Worm (Caenorhabditis elegans) whole organism, L1 larva: ENCODE measurements around the gene pdf-1.

Source experiments
- ama-1 ChIP-seq: fragments of 150-350 bp; optimal IDR thresholded peaks from 2 replicates; lab custom pipeline; 2014
- elt-3 ChIP-seq, 6 experiments: fragments of 150-350 bp in 1 of 6; sonication (generic microtip); optimal IDR thresholded peaks; 2 replicates each; lab custom pipeline; 2017 to 2018; ENCODE audit warnings: missing biosample characterization in 6 of 6, missing genetic modification characterization in 6 of 6, inconsistent platforms in 1 of 6
- hlh-17 ChIP-seq: fragments of 200-800 bp; sonication (Bioruptor generic); optimal IDR thresholded peaks from 2 replicates; lab custom pipeline; 2018; ENCODE audit warnings: missing genetic modification characterization, mild to moderate bottlenecking, missing compliant biosample characterization, moderate library complexity, borderline replicate concordance
- nhr-237 ChIP-seq: fragments of 150-350 bp; optimal IDR thresholded peaks from 2 replicates; lab custom pipeline; 2014; ENCODE audit warnings: missing biosample characterization, missing genetic modification characterization
- pqm-1 ChIP-seq: sonication (generic microtip); optimal IDR thresholded peaks from 3 replicates; lab custom pipeline; 2017; ENCODE audit warnings: missing biosample characterization, missing genetic modification characterization
- snu-23 ChIP-seq: sonication (generic microtip); optimal IDR thresholded peaks from 2 replicates; lab custom pipeline; 2016; ENCODE audit warnings: missing genetic modification characterization, missing compliant biosample characterization
- vab-15 ChIP-seq: sonication (generic microtip); optimal IDR thresholded peaks from 2 replicates; lab custom pipeline; 2017; ENCODE audit warnings: missing genotype, mild to moderate bottlenecking, missing genetic modification characterization, missing compliant biosample characterization

DNA sequence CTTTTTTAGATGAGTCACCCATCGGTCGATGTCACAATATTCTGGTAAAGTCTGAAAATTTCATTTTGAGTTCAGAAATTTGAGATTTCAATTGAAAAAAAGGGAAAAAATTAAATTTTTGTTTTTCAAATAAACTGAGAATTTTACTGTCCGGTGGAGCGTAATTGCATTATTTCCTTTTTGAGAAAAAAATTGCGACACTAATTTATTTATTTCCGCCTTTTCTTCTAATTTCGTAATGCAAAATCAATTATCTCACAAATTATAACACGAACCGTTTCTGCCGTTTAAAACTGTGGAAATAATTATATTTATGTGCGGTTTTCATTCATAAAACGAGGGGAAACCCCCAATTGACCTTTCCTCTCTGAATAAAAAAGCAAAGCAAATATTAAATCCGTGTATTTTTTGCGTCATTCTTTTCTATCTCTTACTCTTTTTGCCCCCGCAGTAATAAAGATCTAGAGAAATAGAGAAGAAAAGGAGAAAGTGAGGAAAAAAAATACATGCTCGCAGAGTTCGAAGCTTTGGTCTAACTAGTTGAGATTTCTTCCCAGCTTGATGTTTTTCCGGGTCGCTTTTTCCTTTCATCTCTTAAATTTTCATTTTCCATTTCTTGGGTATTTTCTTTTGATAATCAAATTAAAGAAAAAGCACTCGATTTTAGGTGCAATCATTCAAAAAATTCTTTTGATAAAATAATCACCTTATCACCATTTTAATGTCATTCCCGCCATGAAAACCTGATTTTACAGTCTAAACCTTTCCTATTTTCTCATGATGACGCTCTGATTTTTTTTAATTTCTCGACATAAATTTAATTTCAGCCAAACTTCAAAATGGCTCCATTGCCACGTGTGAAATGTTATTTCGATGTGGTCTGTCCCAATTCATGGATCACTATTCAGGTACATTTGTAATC, 9.0 kb downstream of the pdf-1 start, which contains the start of the genes brc-2 and T07E3.3:
- no peak for TF ChIP-seq hlh-17
- no peak for TF ChIP-seq ama-1 (lab: Kevin White, UChicago)
- TF ChIP-seq snu-23 (GFP tag; lab: Kevin White, UChicago), result peak; percentile 1
- no peak for TF ChIP-seq pqm-1 (tag; lab: Kevin White, UChicago)
- no peak for TF ChIP-seq vab-15 (tag; lab: Kevin White, UChicago)
- TF ChIP-seq nhr-237 (tag; lab: Kevin White, UChicago), result no peak
- no peak for TF ChIP-seq elt-3 (tag; optimal IDR thresholded peaks at IDR 0.05; lab: Kevin White, UChicago)
